Worm (Caenorhabditis elegans) whole organism, L4 larva: ENCODE results near the gene F40F8.5.

Experiments used
- F26F4.8 ChIP-seq: fragments of 200-800 bp; sonication (Bioruptor generic); conservative IDR thresholded peaks from 2 replicates; pipeline ENCODE4 v1.3.6; 2022; ENCODE audit warnings: missing genetic modification characterization, missing compliant biosample characterization
- R02D3.7 ChIP-seq: fragments of 150-350 bp; sonication (generic microtip); optimal IDR thresholded peaks from 3 replicates; lab custom pipeline; 2014; ENCODE audit warnings: missing biosample characterization, missing genetic modification characterization
- T20F7.1 ChIP-seq: fragments of 200-800 bp; sonication (Bioruptor generic); optimal IDR thresholded peaks from 2 replicates; lab custom pipeline; 2018; ENCODE audit warnings: mild to moderate bottlenecking, missing genetic modification characterization, missing compliant biosample characterization
- Y105C5A.15 ChIP-seq: fragments of 200-800 bp; sonication (Bioruptor generic); IDR thresholded peaks from 2 replicates; pipeline ENCODE4 v1.3.6; 2022; ENCODE audit warnings: missing genetic modification characterization, missing compliant biosample characterization
- Y5F2A.4 ChIP-seq: fragments of 200-800 bp; sonication (Bioruptor generic); optimal IDR thresholded peaks from 2 replicates; lab custom pipeline; 2018; ENCODE audit warnings: mild to moderate bottlenecking, missing genetic modification characterization, missing compliant biosample characterization
- ZK337.2 ChIP-seq: fragments of 200-800 bp; sonication (Bioruptor generic); IDR thresholded peaks from 2 replicates; pipeline ENCODE4 v1.3.6; 2022; ENCODE audit warnings: missing genetic modification reagents, missing genetic modification characterization, missing compliant biosample characterization
- ZK546.5 ChIP-seq, 2 experiments: sonication (generic microtip); optimal IDR thresholded peaks; 2 replicates each; lab custom pipeline; 2017; ENCODE audit warnings: missing biosample characterization in 2 of 2, missing genetic modification characterization in 2 of 2
- aha-1 ChIP-seq: fragments of 150-350 bp; peaks from one replicate; lab custom pipeline; 2014; ENCODE audit warnings: missing biosample characterization, missing genetic modification characterization
- ama-1 ChIP-seq: fragments of 150-350 bp; optimal IDR thresholded peaks from 2 replicates; lab custom pipeline; 2014; ENCODE audit warnings: inconsistent platforms, mixed read lengths
- attf-4 ChIP-seq: sonication (generic microtip); optimal IDR thresholded peaks from 3 replicates; lab custom pipeline; 2017; ENCODE audit warnings: missing biosample characterization, missing genetic modification characterization
- ceh-20 ChIP-seq: fragments of 200-800 bp; sonication (Bioruptor generic); IDR thresholded peaks from 2 replicates; pipeline ENCODE4 v1.3.6; 2022; ENCODE audit warnings: missing genetic modification reagents, missing genetic modification characterization, missing compliant biosample characterization
- ceh-44 ChIP-seq: fragments of 200-800 bp; sonication (Bioruptor generic); IDR thresholded peaks from 2 replicates; pipeline ENCODE4 v1.3.6; 2022; ENCODE audit warnings: missing genetic modification reagents, missing genetic modification characterization, missing compliant biosample characterization
- ces-1 ChIP-seq: fragments of 150-350 bp; sonication (generic microtip); optimal IDR thresholded peaks from 4 replicates; lab custom pipeline; 2014; ENCODE audit warnings: missing biosample characterization, missing genetic modification reagents, missing genetic modification characterization
- ctbp-1 ChIP-seq: fragments of 200-800 bp; sonication (Bioruptor generic); IDR thresholded peaks from 2 replicates; pipeline ENCODE4 v1.3.6; 2022; ENCODE audit warnings: missing genetic modification reagents, missing genetic modification characterization, missing compliant biosample characterization
- dmd-6 ChIP-seq: fragments of 200-800 bp; sonication (Bioruptor generic); IDR thresholded peaks from 2 replicates; pipeline ENCODE4 v1.3.6; 2022; ENCODE audit warnings: missing genetic modification reagents, missing genetic modification characterization, missing compliant biosample characterization
- dpl-1 ChIP-seq: fragments of 150-350 bp; optimal IDR thresholded peaks from 2 replicates; lab custom pipeline; 2014; ENCODE audit warnings: missing biosample characterization, missing genetic modification reagents, missing genetic modification characterization
- duxl-1 ChIP-seq: sonication (generic microtip); optimal IDR thresholded peaks from 2 replicates; lab custom pipeline; 2016; ENCODE audit warnings: mild to moderate bottlenecking, missing genetic modification characterization, moderate library complexity, missing compliant biosample characterization; ENCODE audit not compliant: poor library complexity
- egl-27 ChIP-seq: sonication (generic microtip); optimal IDR thresholded peaks from 3 replicates; lab custom pipeline; 2017; ENCODE audit warnings: missing biosample characterization, missing genetic modification reagents, missing genetic modification characterization
- egl-43 ChIP-seq: fragments of 200-800 bp; sonication (Bioruptor generic); IDR thresholded peaks from 2 replicates; pipeline ENCODE4 v1.3.6; 2022; ENCODE audit warnings: missing genetic modification reagents, missing genetic modification characterization, missing compliant biosample characterization
- hif-1 ChIP-seq, 2 experiments: sonication (generic microtip); optimal IDR thresholded peaks; 2 replicates each; lab custom pipeline; 2016 to 2017; ENCODE audit warnings: missing compliant biosample characterization in 2 of 2, missing genetic modification characterization in 2 of 2, missing genetic modification reagents in 2 of 2, missing genotype in 2 of 2, mild to moderate bottlenecking in 1 of 2
- hlh-11 ChIP-seq: fragments of 200-800 bp; sonication (Bioruptor generic); optimal IDR thresholded peaks from 2 replicates; lab custom pipeline; 2018; ENCODE audit warnings: mild to moderate bottlenecking, missing genetic modification characterization, missing compliant biosample characterization
- hlh-30 ChIP-seq: sonication (generic microtip); optimal IDR thresholded peaks from 2 replicates; lab custom pipeline; 2017; ENCODE audit warnings: antibody characterized with exemption, mild to moderate bottlenecking, missing genetic modification characterization, missing compliant biosample characterization; ENCODE audit not compliant: insufficient read depth
- lim-7 ChIP-seq: fragments of 200-800 bp; sonication (Bioruptor generic); IDR thresholded peaks from 2 replicates; pipeline ENCODE4 v1.3.6; 2022; ENCODE audit warnings: missing genetic modification characterization, missing compliant biosample characterization
- lin-1 ChIP-seq: fragments of 200-800 bp; sonication (Bioruptor generic); IDR thresholded peaks from 2 replicates; pipeline ENCODE4 v1.3.6; 2022; ENCODE audit warnings: missing genetic modification reagents, missing genetic modification characterization, missing compliant biosample characterization
- lin-15B ChIP-seq: fragments of 150-350 bp; sonication (generic microtip); optimal IDR thresholded peaks from 3 replicates; lab custom pipeline; 2014; ENCODE audit warnings: missing biosample characterization, missing genetic modification characterization
- lin-29 ChIP-seq: fragments of 200-800 bp; sonication (Bioruptor generic); IDR thresholded peaks from 2 replicates; pipeline ENCODE4 v1.3.6; 2022; ENCODE audit warnings: missing genetic modification reagents, missing genetic modification characterization, missing compliant biosample characterization
- lin-38 ChIP-seq: fragments of 200-800 bp; sonication (Bioruptor generic); IDR thresholded peaks from 2 replicates; pipeline ENCODE4 v1.3.6; 2022; ENCODE audit warnings: missing genetic modification reagents, missing genetic modification characterization, missing compliant biosample characterization
- mdl-1 ChIP-seq, 2 experiments: fragments of 150-350 bp in 1 of 2; sonication (generic microtip) in 1 of 2; optimal IDR thresholded peaks; 2 replicates each; lab custom pipeline; 2014 to 2017; ENCODE audit warnings: missing biosample characterization in 2 of 2, missing genetic modification characterization in 2 of 2
- mdt-29 ChIP-seq: fragments of 200-800 bp; sonication (Bioruptor generic); IDR thresholded peaks from 2 replicates; pipeline ENCODE4 v1.3.6; 2022; ENCODE audit warnings: missing genetic modification reagents, missing genetic modification characterization, missing compliant biosample characterization
- mes-2 ChIP-seq: sonication (generic microtip); optimal IDR thresholded peaks from 2 replicates; lab custom pipeline; 2016; ENCODE audit warnings: missing genotype, mild to moderate bottlenecking, missing genetic modification characterization, missing compliant biosample characterization; ENCODE audit not compliant: poor library complexity, severe bottlenecking
- mxl-3 ChIP-seq: fragments of 200-800 bp; sonication (Bioruptor generic); optimal IDR thresholded peaks from 2 replicates; lab custom pipeline; 2018; ENCODE audit warnings: mild to moderate bottlenecking, missing genetic modification characterization, missing compliant biosample characterization
- nhr-11 ChIP-seq: fragments of 150-350 bp; optimal IDR thresholded peaks from 2 replicates; lab custom pipeline; 2014; ENCODE audit warnings: missing biosample characterization, missing genetic modification characterization
- nhr-111 ChIP-seq: fragments of 200-800 bp; sonication (Bioruptor generic); optimal IDR thresholded peaks from 2 replicates; lab custom pipeline; 2018; ENCODE audit warnings: mild to moderate bottlenecking, missing genetic modification characterization, missing compliant biosample characterization
- nhr-237 ChIP-seq: sonication (generic microtip); optimal IDR thresholded peaks from 2 replicates; lab custom pipeline; 2017; ENCODE audit warnings: missing biosample characterization, missing genetic modification characterization
- nhr-41 ChIP-seq: fragments of 200-800 bp; sonication (Bioruptor generic); IDR thresholded peaks from 2 replicates; pipeline ENCODE4 v1.3.6; 2022; ENCODE audit warnings: missing genetic modification reagents, missing genetic modification characterization, missing compliant biosample characterization
- nhr-42 ChIP-seq: fragments of 200-800 bp; sonication (Bioruptor generic); IDR thresholded peaks from 2 replicates; pipeline ENCODE4 v1.3.6; 2022; ENCODE audit warnings: missing genetic modification characterization, missing compliant biosample characterization
- nhr-48 ChIP-seq: sonication (generic microtip); optimal IDR thresholded peaks from 2 replicates; lab custom pipeline; 2016; ENCODE audit warnings: mild to moderate bottlenecking, missing genetic modification characterization, missing compliant biosample characterization
- nhr-6 ChIP-seq: fragments of 150-350 bp; optimal IDR thresholded peaks from 2 replicates; lab custom pipeline; 2014; ENCODE audit warnings: missing biosample characterization, missing genetic modification characterization
- nhr-76 ChIP-seq: fragments of 150-350 bp; optimal IDR thresholded peaks from 2 replicates; lab custom pipeline; 2014; ENCODE audit warnings: missing biosample characterization, missing genetic modification characterization
- nhr-77 ChIP-seq: fragments of 150-350 bp; optimal IDR thresholded peaks from 2 replicates; lab custom pipeline; 2014; ENCODE audit warnings: missing biosample characterization, missing genetic modification characterization
- php-3 ChIP-seq: fragments of 200-800 bp; sonication (Bioruptor generic); IDR thresholded peaks from 2 replicates; pipeline ENCODE4 v1.3.6; 2022; ENCODE audit warnings: missing genetic modification reagents, missing genetic modification characterization, missing compliant biosample characterization
- pqm-1 ChIP-seq: sonication (generic microtip); optimal IDR thresholded peaks from 2 replicates; lab custom pipeline; 2017; ENCODE audit warnings: missing biosample characterization, missing genetic modification characterization
- rbr-2 ChIP-seq: sonication (generic microtip); optimal IDR thresholded peaks from 2 replicates; lab custom pipeline; 2016; ENCODE audit warnings: missing genotype, missing genetic modification characterization, missing compliant biosample characterization
- saeg-2 ChIP-seq: fragments of 200-800 bp; sonication (Bioruptor generic); IDR thresholded peaks from 2 replicates; pipeline ENCODE4 v1.3.6; 2022; ENCODE audit warnings: missing genetic modification reagents, missing genetic modification characterization, missing compliant biosample characterization
- sdz-12 ChIP-seq: fragments of 200-800 bp; sonication (Bioruptor generic); optimal IDR thresholded peaks from 2 replicates; lab custom pipeline; 2018; ENCODE audit warnings: mild to moderate bottlenecking, missing genetic modification characterization, missing compliant biosample characterization
- skn-1 ChIP-seq: fragments of 150-350 bp; optimal IDR thresholded peaks from 2 replicates; lab custom pipeline; 2014; ENCODE audit warnings: missing biosample characterization, missing genetic modification characterization
- unc-130 ChIP-seq: sonication (generic microtip); optimal IDR thresholded peaks from 2 replicates; lab custom pipeline; 2016; ENCODE audit warnings: missing genetic modification reagents, missing genetic modification characterization, missing compliant biosample characterization
- zfp-2 ChIP-seq: sonication (generic microtip); optimal IDR thresholded peaks from 2 replicates; lab custom pipeline; 2016; ENCODE audit warnings: mild to moderate bottlenecking, missing genetic modification characterization, missing compliant biosample characterization
- zip-11 ChIP-seq: fragments of 200-800 bp; sonication (Bioruptor generic); IDR thresholded peaks from 2 replicates; pipeline ENCODE4 v1.3.6; 2022; ENCODE audit warnings: missing genetic modification characterization, missing compliant biosample characterization
- zip-2 ChIP-seq: fragments of 150-350 bp; optimal IDR thresholded peaks from 2 replicates; lab custom pipeline; 2014; ENCODE audit warnings: missing biosample characterization, missing genetic modification characterization
- ztf-11 ChIP-seq: fragments of 150-350 bp; optimal IDR thresholded peaks from 2 replicates; lab custom pipeline; 2014; ENCODE audit warnings: missing biosample characterization, missing genetic modification characterization

F40F8.5 gene

DNA sequence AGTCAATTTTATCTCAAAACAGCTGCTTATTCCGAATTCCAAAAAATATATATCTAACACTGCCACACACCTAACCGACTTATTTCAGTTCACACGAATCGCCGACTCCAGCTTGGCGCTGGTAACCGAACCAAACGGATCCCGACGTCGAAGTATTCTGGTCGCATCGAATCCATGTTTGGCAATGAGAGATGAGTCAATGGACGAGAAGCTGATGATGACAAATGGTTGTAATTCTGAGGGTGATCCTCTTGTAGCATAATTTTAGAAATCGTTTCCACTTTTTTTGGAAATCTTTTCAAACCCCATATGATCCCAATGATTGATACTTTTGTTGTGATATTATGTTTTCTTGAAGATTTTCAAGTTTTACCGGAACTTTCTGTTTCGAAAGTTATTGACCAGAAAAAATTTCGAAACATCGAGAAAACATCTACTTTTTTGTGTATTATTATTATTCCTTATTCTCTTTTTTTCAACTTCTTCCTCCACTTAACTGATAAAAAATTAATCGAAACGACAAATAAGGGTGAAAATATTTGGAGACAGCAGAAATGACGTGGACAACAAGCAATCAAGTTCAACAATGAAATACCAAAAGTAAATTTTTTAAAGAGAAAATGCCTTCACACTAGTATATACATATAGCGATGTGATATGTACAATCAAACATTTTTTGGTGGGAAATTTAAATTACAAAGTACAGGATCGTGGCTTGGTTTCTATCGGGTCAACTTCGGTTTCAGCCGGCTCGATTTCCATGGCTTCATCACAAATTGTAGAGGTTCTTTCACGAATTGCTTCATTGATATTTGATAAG is 15.3 kb upstream of the F40F8.5 start:
- TF ChIP-seq R02D3.7 (tag; lab: Kevin White, UChicago) (no peak), nhr-41 (GFP tag; lab: Robert Waterston, UW) (peak; percentile 57), saeg-2 (GFP tag; lab: Robert Waterston, UW) (peak; percentile 80), ZK337.2 (GFP tag; lab: Robert Waterston, UW) (no peak), lin-15B (tag; lab: Kevin White, UChicago) (no peak), sdz-12 (no peak), pqm-1 (no peak), mxl-3 (GFP tag; lab: Kevin White, UChicago) (no peak), egl-43 (peak; percentile 75), nhr-237 (no peak), dpl-1 (GFP tag; lab: Kevin White, UChicago) (no peak), ceh-20 (GFP tag; lab: Robert Waterston, UW) (no peak), zip-11 (GFP tag; lab: Robert Waterston, UW) (no peak), Y5F2A.4 (GFP tag; lab: Kevin White, UChicago) (no peak), T20F7.1 (peak; percentile 59), nhr-6 (tag; lab: Kevin White, UChicago) (no peak), hlh-30 (tag; lab: Kevin White, UChicago) (no peak), nhr-11 (tag; lab: Kevin White, UChicago) (no peak), skn-1 (tag; lab: Kevin White, UChicago) (no peak), Y105C5A.15 (peak; percentile 73; the same call in 1 of the 2 replicates), ZK546.5 (tag; optimal IDR thresholded peaks at IDR 0.05; lab: Kevin White, UChicago) (no peak), nhr-77 (tag; lab: Kevin White, UChicago) (peak; percentile 98), php-3 (GFP tag; lab: Robert Waterston, UW) (peak; percentile 86), ces-1 (GFP tag; lab: Kevin White, UChicago) (no peak), duxl-1 (tag; lab: Kevin White, UChicago) (no peak), ama-1 (no peak), lin-38 (GFP tag; lab: Robert Waterston, UW) (peak; percentile 73), nhr-48 (tag; lab: Kevin White, UChicago) (peak; percentile 73), zip-2 (tag; lab: Kevin White, UChicago) (peak; percentile 7), mdt-29 (GFP tag; lab: Robert Waterston, UW) (0 out of 2 replicates have a peak, but pooled peaks have one; percentile 11), ceh-44 (GFP tag; lab: Robert Waterston, UW) (no peak), mes-2 (tag; lab: Kevin White, UChicago) (peak; percentile 34), hif-1 (tag; optimal IDR thresholded peaks at IDR 0.05; lab: Kevin White, UChicago) (no peak), nhr-111 (GFP tag; lab: Kevin White, UChicago) (no peak), nhr-76 (tag; lab: Kevin White, UChicago) (no peak), unc-130 (no peak), F26F4.8 (GFP tag; lab: Robert Waterston, UW) (0 out of 2 replicates have a peak, but pooled peaks have one; percentile 40), ctbp-1 (GFP tag; lab: Robert Waterston, UW) (0 out of 2 replicates have a peak, but pooled peaks have one; percentile 10), zfp-2 (no peak), rbr-2 (no peak), dmd-6 (GFP tag; lab: Robert Waterston, UW) (peak; percentile 42), mdl-1 (tag; optimal IDR thresholded peaks at IDR 0.05; lab: Kevin White, UChicago) (no peak), lin-1 (GFP tag; lab: Robert Waterston, UW) (no peak), ztf-11 (tag; lab: Kevin White, UChicago) (no peak), egl-27 (no peak), lim-7 (GFP tag; lab: Robert Waterston, UW) (no peak), hlh-11 (tag; lab: Kevin White, UChicago) (peak; percentile 66), aha-1 (tag; lab: Kevin White, UChicago) (peak; percentile 92), lin-29 (GFP tag; lab: Robert Waterston, UW) (no peak), attf-4 (tag; lab: Kevin White, UChicago) (no peak), nhr-42 (GFP tag; lab: Robert Waterston, UW) (no peak)
